Fruit fly (Drosophila melanogaster) whole organism, embryonic: ENCODE data around the gene CG13029.

Experiments
- B-H1 ChIP-seq: fragments of 200-800 bp; sonication (Bioruptor generic); IDR thresholded peaks from 3 replicates; pipeline ENCODE4 v1.3.6; 2022; ENCODE audit warnings: missing biosample characterization, missing genetic modification characterization
- CG1024 ChIP-seq: fragments of 200-800 bp; sonication (Bioruptor generic); IDR thresholded peaks from 2 replicates; pipeline ENCODE4 v1.3.6; 2022; ENCODE audit warnings: missing biosample characterization, missing genetic modification characterization
- CG13775 ChIP-seq: fragments of 200-800 bp; sonication (Bioruptor generic); optimal IDR thresholded peaks from 3 replicates; lab custom pipeline; 2017; ENCODE audit warnings: missing biosample characterization, mild to moderate bottlenecking, missing genetic modification characterization
- CG14710 ChIP-seq: fragments of 200-800 bp; sonication (Bioruptor generic); optimal IDR thresholded peaks from 3 replicates; lab custom pipeline; 2019; ENCODE audit warnings: missing biosample characterization, mild to moderate bottlenecking, missing genetic modification characterization, moderate library complexity
- CG1647 ChIP-seq: fragments of 200-800 bp; sonication (Bioruptor generic); optimal IDR thresholded peaks from 3 replicates; lab custom pipeline; 2016; ENCODE audit warnings: missing biosample characterization, missing genetic modification characterization
- CG1792 ChIP-seq: fragments of 200-800 bp; sonication (Bioruptor generic); optimal IDR thresholded peaks from 2 replicates; lab custom pipeline; 2016; ENCODE audit warnings: missing biosample characterization, missing genetic modification characterization
- CG18764 ChIP-seq: fragments of 200-800 bp; sonication (Bioruptor generic); optimal IDR thresholded peaks from 3 replicates; lab custom pipeline; 2016; ENCODE audit warnings: missing biosample characterization, missing genetic modification characterization
- CG32532 ChIP-seq: fragments of 200-800 bp; sonication (Bioruptor generic); IDR thresholded peaks from 2 replicates; pipeline ENCODE4 v1.3.6; 2022; ENCODE audit warnings: missing biosample characterization, missing genetic modification characterization
- CG34376 ChIP-seq: fragments of 200-800 bp; sonication (Bioruptor generic); optimal IDR thresholded peaks from 2 replicates; lab custom pipeline; 2018; ENCODE audit warnings: missing biosample characterization, mild to moderate bottlenecking, missing genetic modification characterization
- CG4360 ChIP-seq: fragments of 200-800 bp; sonication (Bioruptor generic); IDR thresholded peaks from 2 replicates; pipeline ENCODE4 v1.3.6; 2022; ENCODE audit warnings: missing biosample characterization, missing genetic modification characterization
- CG8290 ChIP-seq, 3 experiments: fragments of 200-800 bp; sonication (Bioruptor generic); optimal IDR thresholded peaks; 2 replicates each; lab custom pipeline; 2016 to 2019; ENCODE audit warnings: missing biosample characterization in 3 of 3, missing genetic modification characterization in 3 of 3, mild to moderate bottlenecking in 2 of 3, moderate library complexity in 1 of 3
- CG9215 ChIP-seq: fragments of 200-800 bp; sonication (Bioruptor generic); IDR thresholded peaks from 2 replicates; pipeline ENCODE4 v1.3.6; 2022; ENCODE audit warnings: missing biosample characterization, missing genetic modification characterization
- D ChIP-seq, 2 experiments: fragments of 200-800 bp in 1 of 2; fragments of >200 bp in 1 of 2; sonication (Bioruptor generic) in 1 of 2; optimal IDR thresholded peaks; 2 replicates in 1 of 2; 3 replicates in 1 of 2; lab custom pipeline; 2017; ENCODE audit warnings: mild to moderate bottlenecking in 1 of 2, missing biosample characterization in 1 of 2, missing genetic modification characterization in 1 of 2, missing genetic modification reagents in 1 of 2
- Dbx ChIP-seq: fragments of 200-800 bp; sonication (Bioruptor generic); IDR thresholded peaks from 3 replicates; pipeline ENCODE4 v1.3.6; 2022; ENCODE audit warnings: missing biosample characterization, missing genetic modification characterization
- HLH54F ChIP-seq: fragments of 200-800 bp; sonication (Bioruptor generic); optimal IDR thresholded peaks from 3 replicates; lab custom pipeline; 2016; ENCODE audit warnings: missing biosample characterization, missing genetic modification characterization
- Hmx ChIP-seq: fragments of 200-800 bp; sonication (Bioruptor generic); optimal IDR thresholded peaks from 2 replicates; lab custom pipeline; 2016; ENCODE audit warnings: missing biosample characterization, missing genetic modification characterization
- Hsf ChIP-seq: fragments of 200-800 bp; sonication (Bioruptor generic); optimal IDR thresholded peaks from 3 replicates; lab custom pipeline; 2016; ENCODE audit warnings: missing biosample characterization, missing genetic modification characterization
- Lhr ChIP-seq: fragments of 200-800 bp; sonication (Bioruptor generic); optimal IDR thresholded peaks from 3 replicates; lab custom pipeline; 2017; ENCODE audit warnings: mild to moderate bottlenecking, missing biosample characterization, missing genetic modification reagents, missing genetic modification characterization
- Lim3 ChIP-seq: fragments of 200-800 bp; sonication (Bioruptor generic); IDR thresholded peaks from 2 replicates; pipeline ENCODE4 v1.3.6; 2022; ENCODE audit warnings: missing biosample characterization, missing genetic modification characterization
- MESR4 ChIP-seq: fragments of 200-800 bp; sonication (Bioruptor generic); optimal IDR thresholded peaks from 2 replicates; lab custom pipeline; 2018; ENCODE audit warnings: missing biosample characterization, mild to moderate bottlenecking, missing genetic modification characterization, moderate library complexity
- Nf-YA ChIP-seq: fragments of 200-800 bp; sonication (Bioruptor generic); IDR thresholded peaks from 2 replicates; pipeline ENCODE4 v1.3.6; 2022; ENCODE audit warnings: missing biosample characterization, missing genetic modification characterization
- Side ChIP-seq: fragments of 200-800 bp; sonication (Bioruptor generic); optimal IDR thresholded peaks from 2 replicates; lab custom pipeline; 2016; ENCODE audit warnings: missing biosample characterization, missing genetic modification characterization
- bowl ChIP-seq: fragments of 200-800 bp; sonication (Bioruptor generic); IDR thresholded peaks from 2 replicates; pipeline ENCODE4 v1.3.6; 2022; ENCODE audit warnings: missing biosample characterization, missing genetic modification characterization
- crol ChIP-seq: fragments of 200-800 bp; sonication (Bioruptor generic); IDR thresholded peaks from 2 replicates; pipeline ENCODE4 v1.3.6; 2022; ENCODE audit warnings: missing biosample characterization, missing genetic modification characterization
- esg ChIP-seq: fragments of 200-800 bp; sonication (Bioruptor generic); conservative IDR thresholded peaks from 2 replicates; pipeline ENCODE4 v1.3.6; 2022; ENCODE audit warnings: missing biosample characterization, missing genetic modification characterization
- gsb ChIP-seq: fragments of 200-800 bp; sonication (Bioruptor generic); IDR thresholded peaks from 2 replicates; pipeline ENCODE4 v1.3.6; 2022; ENCODE audit warnings: missing biosample characterization, missing genetic modification characterization
- hkb ChIP-seq, 2 experiments: fragments of 200-800 bp in 1 of 2; fragments of >200 bp in 1 of 2; sonication (Bioruptor generic) in 1 of 2; IDR thresholded peaks in 1 of 2; optimal IDR thresholded peaks in 1 of 2; 2 replicates each; pipeline versions ENCODE4 v1.3.6 to Lab custom; 2017 to 2022; ENCODE audit warnings: missing biosample characterization in 1 of 2, missing genetic modification characterization in 1 of 2
- jing ChIP-seq: fragments of 200-800 bp; sonication (Bioruptor generic); optimal IDR thresholded peaks from 2 replicates; lab custom pipeline; 2018; ENCODE audit warnings: missing biosample characterization, mild to moderate bottlenecking, missing genetic modification characterization
- lov ChIP-seq, 2 experiments: fragments of 200-800 bp in 1 of 2; fragments of >200 bp in 1 of 2; sonication (Bioruptor generic) in 1 of 2; IDR thresholded peaks in 1 of 2; optimal IDR thresholded peaks in 1 of 2; 2 replicates in 1 of 2; 3 replicates in 1 of 2; pipeline versions ENCODE4 v1.3.6 to Lab custom; 2017 to 2022; ENCODE audit warnings: missing biosample characterization in 1 of 2, missing genetic modification characterization in 1 of 2
- onecut ChIP-seq: fragments of 200-800 bp; sonication (Bioruptor generic); IDR thresholded peaks from 2 replicates; pipeline ENCODE4 v1.3.6; 2022; ENCODE audit warnings: missing biosample characterization, missing genetic modification characterization
- phol ChIP-seq: fragments of 200-800 bp; sonication (Bioruptor generic); optimal IDR thresholded peaks from 3 replicates; lab custom pipeline; 2018; ENCODE audit warnings: missing biosample characterization, mild to moderate bottlenecking, missing genetic modification characterization, moderate library complexity
- pum ChIP-seq: fragments of 200-800 bp; sonication (Bioruptor generic); optimal IDR thresholded peaks from 2 replicates; lab custom pipeline; 2016; ENCODE audit warnings: missing biosample characterization, missing genetic modification characterization
- pzg ChIP-seq: fragments of 200-800 bp; sonication (Bioruptor generic); optimal IDR thresholded peaks from 3 replicates; lab custom pipeline; 2018; ENCODE audit warnings: missing biosample characterization, mild to moderate bottlenecking, missing genetic modification characterization, moderate library complexity
- sens ChIP-seq: fragments of 200-800 bp; sonication (Bioruptor generic); peaks from one replicate; lab custom pipeline; 2016; ENCODE audit warnings: missing biosample characterization, missing genetic modification characterization
- sima ChIP-seq: fragments of 200-800 bp; sonication (Bioruptor generic); optimal IDR thresholded peaks from 2 replicates; lab custom pipeline; 2016; ENCODE audit warnings: missing biosample characterization, missing genetic modification characterization
- sisA ChIP-seq: fragments of 200-800 bp; sonication (Bioruptor generic); IDR thresholded peaks from 2 replicates; pipeline ENCODE4 v1.3.6; 2022; ENCODE audit warnings: missing biosample characterization, missing genetic modification characterization
- slp2 ChIP-seq: fragments of 200-800 bp; sonication (Bioruptor generic); optimal IDR thresholded peaks from 2 replicates; lab custom pipeline; 2016; ENCODE audit warnings: missing biosample characterization, missing genetic modification characterization
- sna ChIP-seq: fragments of 200-800 bp; sonication (Bioruptor generic); IDR thresholded peaks from 2 replicates; pipeline ENCODE4 v1.3.6; 2022; ENCODE audit warnings: missing biosample characterization, missing genetic modification characterization; ENCODE audit not compliant: partially characterized antibody
- tx ChIP-seq: fragments of 200-800 bp; sonication (Bioruptor generic); optimal IDR thresholded peaks from 2 replicates; lab custom pipeline; 2016; ENCODE audit warnings: missing biosample characterization, missing genetic modification characterization
- zen ChIP-seq: fragments of 200-800 bp; sonication (Bioruptor generic); optimal IDR thresholded peaks from 3 replicates; lab custom pipeline; 2018; ENCODE audit warnings: missing biosample characterization, mild to moderate bottlenecking, missing genetic modification characterization, moderate library complexity

CG13029 gene

DNA sequence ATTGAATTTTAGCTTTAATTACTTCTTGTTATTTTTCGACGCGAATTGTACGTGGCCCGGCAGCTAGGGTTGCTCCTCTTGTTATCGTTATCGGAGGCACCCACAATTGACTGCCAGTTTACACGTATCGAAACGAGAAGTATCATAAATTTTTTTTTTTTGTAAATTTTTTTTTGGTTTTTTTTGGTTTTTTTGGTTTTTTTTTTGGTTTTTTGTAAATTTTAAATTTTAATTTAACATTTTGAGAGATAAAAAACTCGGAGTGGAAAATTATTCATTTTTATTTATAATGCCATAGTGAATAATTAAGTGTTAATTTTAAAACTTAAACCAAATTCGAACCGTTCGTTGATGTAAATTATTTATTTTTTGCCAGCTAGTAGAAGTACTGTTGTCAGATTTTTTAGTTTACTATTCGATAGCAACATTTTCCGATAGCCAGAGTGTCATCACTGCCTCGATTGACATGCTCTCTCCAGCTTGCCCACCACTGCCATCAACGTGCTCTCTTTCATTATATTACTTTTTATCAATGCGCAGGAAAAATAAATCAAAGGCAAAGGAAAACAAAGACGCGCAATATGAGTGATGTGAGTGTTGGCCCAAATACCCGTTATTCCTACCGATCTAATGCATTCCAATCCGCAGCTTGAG, 15.4 kb upstream of the CG13029 start, which contains the start of the genes kud and Zcchc7 (continued):
- TF ChIP-seq lov (optimal IDR thresholded peaks at IDR 0.05; lab: Kevin White, UChicago), result no peak
- no peak for TF ChIP-seq lov (GFP tag; IDR thresholded peaks at IDR 0.05; lab: Robert Waterston, UW)
- TF ChIP-seq sens, result peak; percentile 89
- TF ChIP-seq CG1792 (GFP tag; lab: Kevin White, UChicago), result peak; percentile 0
- TF ChIP-seq tx (GFP tag; lab: Kevin White, UChicago), result peak; percentile 43
- peak; percentile 34 for TF ChIP-seq hkb (optimal IDR thresholded peaks at IDR 0.05; lab: Kevin White, UChicago)
- no peak for TF ChIP-seq hkb (GFP tag; IDR thresholded peaks at IDR 0.05; lab: Robert Waterston, UW)
- no peak for TF ChIP-seq jing (GFP tag; lab: Kevin White, UChicago)

DNA sequence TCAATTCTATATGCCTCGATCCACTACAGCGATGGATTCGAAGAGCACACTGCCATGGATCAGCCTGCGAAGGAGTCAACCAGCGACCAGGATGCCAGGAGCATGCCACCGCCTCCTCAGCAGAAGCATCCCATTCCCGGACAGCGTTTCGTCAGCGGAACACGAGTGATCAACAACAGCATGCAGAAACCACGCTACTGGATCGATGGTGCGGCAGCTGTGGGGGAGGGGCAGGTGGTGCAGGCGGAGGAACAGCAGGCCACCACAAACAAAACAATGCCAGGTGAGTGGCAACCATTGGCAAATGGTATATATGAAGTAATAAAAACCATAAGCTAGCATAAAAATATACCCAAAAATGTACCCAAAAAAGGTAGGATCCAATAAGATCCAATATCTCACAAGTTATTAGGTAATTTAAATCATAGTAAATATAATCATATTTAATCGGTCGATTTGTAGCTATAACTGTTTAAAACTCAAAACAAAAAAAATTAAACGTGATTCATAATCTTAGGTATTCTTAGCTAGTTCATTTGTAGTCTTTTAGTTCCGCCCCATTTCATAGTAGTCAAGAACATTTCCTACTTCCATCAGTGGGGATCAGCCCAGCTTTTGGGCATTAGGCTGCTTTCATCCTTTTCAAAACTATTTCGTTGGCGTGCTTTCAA, 14.7 kb upstream of the CG13029 start, which contains the start of gene CG32161:
Gene CG32161 (plus strand): TSS at position 621 of the 671 bp plus-strand sequence.
- TF ChIP-seq CG34376 (GFP tag; lab: Kevin White, UChicago), result no peak
- TF ChIP-seq D (optimal IDR thresholded peaks at IDR 0.05; lab: Kevin White, UChicago), result peak; percentile 61
- no peak for TF ChIP-seq D (GFP tag; optimal IDR thresholded peaks at IDR 0.05; lab: Kevin White, UChicago)
- peak; percentile 37 for TF ChIP-seq MESR4
- TF ChIP-seq sima (GFP tag; lab: Kevin White, UChicago), result no peak
- TF ChIP-seq onecut (GFP tag; lab: Robert Waterston, UW), result peak; percentile 9; the same call in 1 of the 2 replicates
- TF ChIP-seq CG4360, result 0 out of 2 replicates have a peak, but pooled peaks have one; percentile 24
- TF ChIP-seq crol (GFP tag; lab: Robert Waterston, UW), result peak; percentile 91
- no peak for TF ChIP-seq Side
- no peak for TF ChIP-seq bowl (GFP tag; lab: Robert Waterston, UW)
- TF ChIP-seq, all 482 proteins: peak for 5

DNA sequence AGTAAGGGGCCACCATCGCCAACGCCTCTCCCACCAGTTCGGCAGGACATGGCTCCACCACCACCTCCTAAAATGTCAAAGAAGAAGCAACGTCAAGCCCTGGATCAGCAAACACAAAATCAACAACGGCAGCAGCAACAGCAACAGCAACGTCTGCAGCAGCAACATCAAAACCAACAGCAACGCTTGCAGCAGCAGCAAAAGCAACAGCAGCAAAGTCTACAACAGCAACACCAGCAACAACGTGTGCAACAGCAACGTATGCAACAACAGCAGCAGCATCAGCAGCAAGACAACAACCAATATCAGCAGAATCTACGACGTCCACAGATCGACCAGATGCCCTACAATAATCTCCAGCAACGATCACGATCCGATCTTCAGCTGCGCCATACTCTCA, 8.9 kb upstream of the CG13029 start:
- TF ChIP-seq B-H1 (GFP tag; lab: Robert Waterston, UW) (no peak), gsb (0 out of 2 replicates have a peak, but pooled peaks have one; percentile 15)

DNA sequence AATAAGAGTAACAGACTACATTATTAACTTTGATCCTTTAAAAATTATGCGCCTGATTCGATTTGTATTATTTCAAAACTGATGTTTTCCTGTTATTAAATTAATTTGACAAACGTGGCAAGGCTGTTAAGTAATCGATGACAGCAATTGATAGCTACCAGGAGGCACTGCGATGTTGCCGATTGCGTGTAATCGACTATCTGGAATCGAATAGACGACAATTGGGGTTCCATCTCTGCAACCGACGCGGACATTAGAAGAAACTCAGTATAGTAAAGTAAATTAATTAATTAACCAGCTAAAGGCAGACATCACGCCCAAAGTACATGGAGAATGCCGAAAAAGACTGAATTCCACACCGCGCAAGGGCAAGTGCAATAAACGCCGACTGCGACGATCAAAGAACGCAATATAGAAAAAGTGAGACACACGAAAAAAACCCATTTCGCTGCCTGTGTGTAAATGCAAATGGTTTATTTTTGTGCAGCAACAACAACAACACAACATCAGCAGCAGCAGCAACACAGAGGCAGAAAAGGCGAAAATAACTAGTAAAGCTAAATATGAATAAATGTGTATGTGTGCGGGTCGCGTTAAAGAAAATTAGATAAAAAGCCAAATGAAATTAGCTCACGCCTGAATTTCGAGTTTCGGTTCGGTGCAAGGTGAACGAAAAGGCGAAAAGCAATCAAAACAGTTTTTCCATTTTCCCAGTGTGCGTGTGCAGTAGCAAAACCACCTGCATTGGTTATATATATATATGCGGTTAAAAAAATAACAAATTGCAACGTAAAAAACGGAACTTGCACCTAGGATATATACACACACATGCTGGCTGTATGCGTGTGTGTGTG, 6.7 kb upstream of the CG13029 start, which contains the start of gene sina:
Gene sina (plus strand): TSS at position 219 of the 854 bp plus-strand sequence.
- TF ChIP-seq CG1647 (GFP tag; lab: Kevin White, UChicago), result no peak
- TF ChIP-seq Hsf (GFP tag; lab: Kevin White, UChicago), result no peak
- TF ChIP-seq slp2 (GFP tag; lab: Kevin White, UChicago), result no peak
- TF ChIP-seq Lhr, result peak; percentile 61
- no peak for TF ChIP-seq CG1024
- TF ChIP-seq CG8290 (GFP tag; optimal IDR thresholded peaks at IDR 0.05; lab: Kevin White, UChicago), result peak; percentile 61
- TF ChIP-seq CG8290 (tag; optimal IDR thresholded peaks at IDR 0.05; lab: Kevin White, UChicago), result no peak
- TF ChIP-seq CG13775 (GFP tag; lab: Kevin White, UChicago), result no peak
- peak; percentile 92 for TF ChIP-seq pzg (GFP tag; lab: Kevin White, UChicago)
- no peak for TF ChIP-seq CG18764
- TF ChIP-seq HLH54F (GFP tag; lab: Kevin White, UChicago), result no peak
- TF ChIP-seq CG14710, result peak; percentile 78
- peak; percentile 41; the same call in 1 of the 3 replicates for TF ChIP-seq Dbx (GFP tag; lab: Robert Waterston, UW)
- TF ChIP-seq pum (GFP tag; lab: Kevin White, UChicago), result no peak
- no peak for TF ChIP-seq Hmx
- peak; percentile 61 for TF ChIP-seq phol (tag; lab: Kevin White, UChicago)
- TF ChIP-seq sna, result peak; percentile 74
- no peak for TF ChIP-seq Nf-YA
- TF ChIP-seq sisA, result no peak
- no peak for TF ChIP-seq CG9215 (GFP tag; lab: Robert Waterston, UW)
- no peak for TF ChIP-seq esg
- 0 out of 2 replicates have a peak, but pooled peaks have one; percentile 11 for TF ChIP-seq CG32532 (GFP tag; lab: Robert Waterston, UW)
- TF ChIP-seq Lim3 (GFP tag; lab: Robert Waterston, UW), result no peak
- TF ChIP-seq gsb, result no peak
- peak; percentile 49 for TF ChIP-seq zen (tag; lab: Kevin White, UChicago)
